Fruit fly (Drosophila melanogaster) whole organism, wandering third instar larva: ENCODE data around the gene Paics.

Source experiments
- Abd-B ChIP-seq: fragments of >200 bp; optimal IDR thresholded peaks from 2 replicates; lab custom pipeline; 2017; ENCODE audit warnings: missing biosample characterization, missing genetic modification characterization
- CG32264 ChIP-seq: fragments of 200-800 bp; sonication (Bioruptor generic); optimal IDR thresholded peaks from 2 replicates; lab custom pipeline; 2016; ENCODE audit warnings: missing biosample characterization, missing genetic modification characterization
- CG9705 ChIP-seq: fragments of 200-800 bp; sonication (Bioruptor generic); optimal IDR thresholded peaks from 2 replicates; lab custom pipeline; 2018; ENCODE audit warnings: missing biosample characterization, mild to moderate bottlenecking, missing genetic modification characterization
- CrebA ChIP-seq: fragments of 200-800 bp; sonication (Bioruptor generic); optimal IDR thresholded peaks from 2 replicates; lab custom pipeline; 2016; ENCODE audit warnings: missing biosample characterization, mild to moderate bottlenecking, missing genetic modification characterization, borderline replicate concordance
- Dfd ChIP-seq: fragments of >200 bp; optimal IDR thresholded peaks from 2 replicates; lab custom pipeline; 2017; ENCODE audit warnings: missing biosample characterization, missing genetic modification characterization
- Dif ChIP-seq: fragments of 200-275, 200-300 bp; sonication (Bioruptor generic); optimal IDR thresholded peaks from 2 replicates; lab custom pipeline; 2018; ENCODE audit warnings: missing biosample characterization, missing genetic modification characterization; ENCODE audit not compliant: partially characterized antibody
- GATAd ChIP-seq: sonication (Bioruptor generic); optimal IDR thresholded peaks from 2 replicates; lab custom pipeline; 2016; ENCODE audit warnings: missing biosample characterization, missing genetic modification characterization
- HLH106 ChIP-seq: fragments of 200-800 bp; optimal IDR thresholded peaks from 3 replicates; lab custom pipeline; 2019; ENCODE audit warnings: missing biosample characterization, mild to moderate bottlenecking, missing genetic modification characterization, moderate library complexity
- Hnf4 ChIP-seq: fragments of 200-800 bp; sonication (Bioruptor generic); optimal IDR thresholded peaks from 2 replicates; lab custom pipeline; 2016; ENCODE audit warnings: missing biosample characterization, mild to moderate bottlenecking, missing genetic modification characterization
- Hr78 ChIP-seq: fragments of >200 bp; optimal IDR thresholded peaks from 2 replicates; lab custom pipeline; 2017; ENCODE audit warnings: missing biosample characterization, missing genetic modification characterization
- Hr83 ChIP-seq: fragments of 200-300 bp; sonication (Bioruptor generic); optimal IDR thresholded peaks from 2 replicates; lab custom pipeline; 2016; ENCODE audit warnings: missing biosample characterization, mild to moderate bottlenecking, missing genetic modification characterization, moderate library complexity; ENCODE audit not compliant: poor library complexity, severe bottlenecking
- Jra ChIP-seq: sonication (Bioruptor generic); optimal IDR thresholded peaks from 2 replicates; lab custom pipeline; 2016; ENCODE audit warnings: missing biosample characterization, missing genetic modification characterization
- Mio ChIP-seq: sonication (Bioruptor generic); optimal IDR thresholded peaks from 2 replicates; lab custom pipeline; 2016; ENCODE audit warnings: missing biosample characterization, missing genetic modification characterization
- Myc ChIP-seq: fragments of >200 bp; optimal IDR thresholded peaks from 2 replicates; lab custom pipeline; 2017
- N ChIP-seq: fragments of >200 bp; optimal IDR thresholded peaks from 2 replicates; lab custom pipeline; 2018; ENCODE audit warnings: missing biosample characterization, missing external identifiers, missing genetic modification characterization
- OdsH ChIP-seq: fragments of 200-800 bp; sonication (Bioruptor generic); optimal IDR thresholded peaks from 2 replicates; lab custom pipeline; 2016; ENCODE audit warnings: missing biosample characterization, mild to moderate bottlenecking, missing genetic modification characterization
- Rel ChIP-seq, 2 experiments: fragments of 200-800 bp; sonication (Bioruptor generic) in 1 of 2; optimal IDR thresholded peaks; 2 replicates in 1 of 2; 3 replicates in 1 of 2; lab custom pipeline; 2016 to 2019; ENCODE audit warnings: mild to moderate bottlenecking in 2 of 2, missing biosample characterization in 2 of 2, missing genetic modification characterization in 2 of 2, moderate library complexity in 1 of 2
- Sp1 ChIP-seq: fragments of 200-800 bp; sonication (Bioruptor generic); optimal IDR thresholded peaks from 3 replicates; lab custom pipeline; 2019; ENCODE audit warnings: missing biosample characterization, mild to moderate bottlenecking, missing genetic modification characterization, moderate library complexity
- Vsx2 ChIP-seq: fragments of 200-300, 225-300 bp; sonication (Bioruptor generic); optimal IDR thresholded peaks from 2 replicates; lab custom pipeline; 2018; ENCODE audit warnings: missing biosample characterization, missing genetic modification characterization; ENCODE audit not compliant: partially characterized antibody
- br ChIP-seq: fragments of 200-800 bp; sonication (Bioruptor generic); optimal IDR thresholded peaks from 2 replicates; lab custom pipeline; 2016; ENCODE audit warnings: missing biosample characterization, missing genetic modification characterization
- brk ChIP-seq: fragments of 200-800 bp; sonication (Bioruptor generic); optimal IDR thresholded peaks from 2 replicates; lab custom pipeline; 2016; ENCODE audit warnings: missing biosample characterization, mild to moderate bottlenecking, missing genetic modification characterization
- dl ChIP-seq, 2 experiments: fragments of 175-275, 200-275 bp in 1 of 2; fragments of 200-275 bp in 1 of 2; sonication (Bioruptor generic); optimal IDR thresholded peaks; lab custom pipeline; 2018; ENCODE audit warnings: mild to moderate bottlenecking in 2 of 2, missing biosample characterization in 2 of 2, missing genetic modification characterization in 2 of 2, moderate library complexity in 2 of 2; ENCODE audit not compliant: partially characterized antibody in 2 of 2, insufficient read depth in 1 of 2
- dmrt93B ChIP-seq: fragments of 200-800 bp; sonication (Bioruptor generic); optimal IDR thresholded peaks from 2 replicates; lab custom pipeline; 2018; ENCODE audit warnings: missing biosample characterization, mild to moderate bottlenecking, missing genetic modification characterization
- dsf ChIP-seq: sonication (Bioruptor generic); optimal IDR thresholded peaks from 2 replicates; lab custom pipeline; 2016; ENCODE audit warnings: missing biosample characterization, missing genetic modification characterization, borderline replicate concordance
- ey ChIP-seq: fragments of 200-800 bp; sonication (Bioruptor generic); optimal IDR thresholded peaks from 2 replicates; lab custom pipeline; 2016; ENCODE audit warnings: missing biosample characterization, missing genetic modification characterization
- foxo ChIP-seq, 2 experiments: fragments of 200-800 bp; sonication (Bioruptor generic); optimal IDR thresholded peaks; 2 replicates in 1 of 2; 3 replicates in 1 of 2; lab custom pipeline; 2016 to 2017; ENCODE audit warnings: missing biosample characterization in 2 of 2, missing genetic modification characterization in 2 of 2
- fru ChIP-seq: fragments of 200-800 bp; sonication (Bioruptor generic); optimal IDR thresholded peaks from 3 replicates; lab custom pipeline; 2016; ENCODE audit warnings: missing biosample characterization, mild to moderate bottlenecking, missing genetic modification characterization
- h ChIP-seq: fragments of 200-800 bp; sonication (Bioruptor generic); optimal IDR thresholded peaks from 3 replicates; lab custom pipeline; 2016; ENCODE audit warnings: missing biosample characterization, mild to moderate bottlenecking, missing genetic modification characterization
- jim ChIP-seq: fragments of 175-275, 200-325 bp; sonication (Bioruptor generic); optimal IDR thresholded peaks from 2 replicates; lab custom pipeline; 2016; ENCODE audit warnings: missing biosample characterization, mild to moderate bottlenecking, missing genetic modification characterization
- lola ChIP-seq: fragments of >200 bp; optimal IDR thresholded peaks from 2 replicates; lab custom pipeline; 2017; ENCODE audit warnings: missing biosample characterization, missing genetic modification characterization
- pan ChIP-seq: fragments of >200 bp; optimal IDR thresholded peaks from 2 replicates; lab custom pipeline; 2017
- psq ChIP-seq: fragments of 200-800 bp; sonication (Bioruptor generic); optimal IDR thresholded peaks from 3 replicates; lab custom pipeline; 2017; ENCODE audit warnings: missing biosample characterization, mild to moderate bottlenecking, missing genetic modification characterization, moderate library complexity
- rgr ChIP-seq: fragments of 200-800 bp; sonication (Bioruptor generic); optimal IDR thresholded peaks from 3 replicates; lab custom pipeline; 2016; ENCODE audit warnings: missing biosample characterization, mild to moderate bottlenecking, missing genetic modification characterization
- sage ChIP-seq: fragments of 200-800 bp; sonication (Bioruptor generic); optimal IDR thresholded peaks from 2 replicates; lab custom pipeline; 2016; ENCODE audit warnings: missing biosample characterization, mild to moderate bottlenecking, missing genetic modification characterization
- sv ChIP-seq: fragments of 200-800 bp; sonication (Bioruptor generic); optimal IDR thresholded peaks from 3 replicates; lab custom pipeline; 2016; ENCODE audit warnings: missing biosample characterization, missing genetic modification characterization
- tai ChIP-seq: sonication (Bioruptor generic); optimal IDR thresholded peaks from 2 replicates; lab custom pipeline; 2016; ENCODE audit warnings: missing biosample characterization, missing genetic modification characterization
- usp ChIP-seq: fragments of >200 bp; optimal IDR thresholded peaks from 2 replicates; lab custom pipeline; 2017; ENCODE audit warnings: missing biosample characterization, missing genetic modification characterization
- woc ChIP-seq: sonication (Bioruptor generic); optimal IDR thresholded peaks from 2 replicates; lab custom pipeline; 2016; ENCODE audit warnings: missing biosample characterization, mild to moderate bottlenecking, missing genetic modification characterization

Gene Paics

DNA sequence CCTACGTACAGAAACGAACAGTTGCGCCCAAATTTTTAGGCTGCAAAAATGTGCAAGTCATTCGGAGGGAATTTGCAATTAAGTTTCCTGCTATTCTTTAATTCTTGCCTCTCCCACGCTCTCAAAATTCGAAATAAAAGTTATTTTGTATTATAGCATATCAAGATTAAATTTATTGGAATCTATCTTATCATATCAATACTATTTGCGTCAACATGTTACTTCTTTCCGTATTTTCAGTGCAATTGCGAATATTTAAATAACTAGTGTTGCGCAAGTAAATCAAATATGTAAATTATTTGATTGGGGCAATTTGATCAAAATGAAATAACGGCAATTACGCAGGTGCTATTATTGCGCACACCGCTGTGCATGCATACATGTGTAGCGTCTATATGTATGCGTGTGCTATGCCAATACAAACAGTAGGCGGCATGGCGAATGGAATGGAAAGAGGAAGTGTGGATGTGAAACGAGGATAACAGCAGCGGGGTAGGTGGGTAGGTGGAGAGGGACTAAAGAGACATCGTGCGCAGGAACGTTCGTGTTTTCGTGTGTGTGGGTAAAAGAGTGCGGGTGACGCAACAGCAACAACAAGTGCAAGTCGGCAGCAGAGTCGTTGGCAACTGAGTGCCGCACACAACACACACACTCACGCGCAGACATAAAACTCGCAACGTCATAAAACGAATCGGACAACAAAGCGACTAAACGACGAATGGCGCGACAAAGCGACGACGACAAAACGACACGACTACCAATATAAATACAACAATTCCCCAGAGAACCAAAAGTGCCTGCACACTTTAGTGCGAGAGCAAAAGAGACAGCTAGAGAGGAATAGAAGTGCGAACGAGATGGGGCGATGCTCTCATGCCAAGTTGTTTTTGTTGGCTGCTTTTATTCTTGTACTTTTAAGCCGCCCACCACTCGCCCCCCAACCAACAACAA, 24.7 kb downstream of the Paics start (continued):
- TF ChIP-seq HLH106 (tag; lab: Kevin White, UChicago) = peak; percentile 96
- peak; percentile 80 for TF ChIP-seq Dfd (GFP tag; lab: Kevin White, UChicago)
- peak; percentile 40 for TF ChIP-seq Vsx2 (GFP tag; lab: Kevin White, UChicago)

DNA sequence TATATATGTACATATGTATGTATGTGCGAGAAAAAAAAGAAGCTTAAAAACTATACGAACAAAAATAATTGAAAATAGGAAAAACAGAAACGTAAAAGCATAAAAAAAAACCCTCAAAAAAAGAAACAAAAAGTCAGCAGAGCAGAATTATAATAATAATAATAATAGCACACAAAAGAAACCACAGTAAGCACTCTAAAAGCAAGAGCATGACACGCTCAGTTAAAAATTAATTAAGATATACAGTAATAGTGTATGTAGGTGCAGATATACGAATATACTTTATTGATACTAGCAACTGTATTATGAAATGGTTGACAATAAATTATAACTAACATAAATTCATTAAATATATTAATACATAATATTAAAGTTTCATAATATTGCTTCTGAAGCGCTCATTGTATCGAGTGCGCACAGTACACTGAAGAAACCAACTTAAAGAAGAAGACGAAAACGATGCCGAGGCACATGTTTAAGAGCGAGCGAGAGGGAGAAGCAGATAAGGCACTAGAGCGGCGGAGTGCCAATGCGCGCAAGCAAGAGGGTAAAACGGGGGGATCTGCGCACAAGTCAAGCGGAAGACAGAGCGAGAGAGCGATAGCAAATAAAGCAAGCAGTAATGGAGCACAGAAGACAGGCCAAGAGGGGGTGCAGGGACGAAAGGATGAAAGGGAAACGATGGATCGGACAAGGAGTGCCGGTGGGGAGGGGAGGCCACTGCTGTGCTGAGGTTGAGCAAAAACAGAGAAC, 25.5 kb downstream of the Paics start:
- TF ChIP-seq Vsx2 (GFP tag; lab: Kevin White, UChicago) (peak; percentile 53), woc (GFP tag; lab: Kevin White, UChicago) (no peak), Jra (no peak), Dfd (GFP tag; lab: Kevin White, UChicago) (no peak), lola (GFP tag; lab: Kevin White, UChicago) (no peak), dmrt93B (GFP tag; lab: Kevin White, UChicago) (peak; percentile 82), Sp1 (GFP tag; lab: Kevin White, UChicago) (peak; percentile 92), dsf (GFP tag; lab: Kevin White, UChicago) (no peak), GATAd (GFP tag; lab: Kevin White, UChicago) (no peak), br (no peak), Rel (GFP tag; optimal IDR thresholded peaks at IDR 0.05; lab: Kevin White, UChicago) (no peak), Rel (tag; optimal IDR thresholded peaks at IDR 0.05; lab: Kevin White, UChicago) (peak; percentile 72), fru (GFP tag; lab: Kevin White, UChicago) (peak; percentile 27), usp (no peak), rgr (peak; percentile 84), N (GFP tag; lab: Kevin White, UChicago) (peak; percentile 13), OdsH (peak; percentile 80), tai (GFP tag; lab: Kevin White, UChicago) (no peak), dl (GFP tag; optimal IDR thresholded peaks at IDR 0.05; lab: Kevin White, UChicago; ENCODE audit: insufficient read depth in 1 of 2, partially characterized antibody in 2 of 2) (peak; percentile 67 to 83), jim (GFP tag; lab: Kevin White, UChicago) (peak; percentile 99), ey (GFP tag; lab: Kevin White, UChicago) (no peak), CG32264 (no peak), Hnf4 (GFP tag; lab: Kevin White, UChicago) (peak; percentile 31), sage (GFP tag; lab: Kevin White, UChicago) (peak; percentile 9), Myc (lab: Kevin White, UChicago) (no peak), brk (GFP tag; lab: Kevin White, UChicago) (no peak), Hr78 (GFP tag; lab: Kevin White, UChicago) (no peak), Hr83 (GFP tag; lab: Kevin White, UChicago) (peak; percentile 95), Dif (peak; percentile 87), CrebA (GFP tag; lab: Kevin White, UChicago) (peak; percentile 7), Abd-B (GFP tag; lab: Kevin White, UChicago) (no peak), h (GFP tag; lab: Kevin White, UChicago) (no peak), Mio (GFP tag; lab: Kevin White, UChicago) (no peak), foxo (GFP tag; optimal IDR thresholded peaks at IDR 0.05; lab: Kevin White, UChicago) (peak; percentile 20 to 86), pan (lab: Kevin White, UChicago) (no peak), HLH106 (tag; lab: Kevin White, UChicago) (peak; percentile 95), CG9705 (peak; percentile 86), sv (no peak), psq (GFP tag; lab: Kevin White, UChicago) (peak; percentile 99)
